Worm (Caenorhabditis elegans) whole organism, L3 larva: ENCODE results near the gene fbxa-75.

ENCODE experiments used
- R02D3.7 ChIP-seq: fragments of 150-350 bp; optimal IDR thresholded peaks from 2 replicates; lab custom pipeline; 2014; ENCODE audit warnings: missing biosample characterization, missing genetic modification characterization
- ZK546.5 ChIP-seq: sonication (generic microtip); optimal IDR thresholded peaks from 2 replicates; lab custom pipeline; 2017; ENCODE audit warnings: missing biosample characterization, missing genetic modification characterization
- aly-2 ChIP-seq: fragments of 150-350 bp; optimal IDR thresholded peaks from 2 replicates; lab custom pipeline; 2014; ENCODE audit warnings: missing biosample characterization, missing genetic modification characterization
- ama-1 ChIP-seq: fragments of 150-350 bp; optimal IDR thresholded peaks from 2 replicates; lab custom pipeline; 2018
- ceh-16 ChIP-seq: sonication (generic microtip); optimal IDR thresholded peaks from 2 replicates; lab custom pipeline; 2017; ENCODE audit warnings: missing biosample characterization, missing genetic modification characterization
- ceh-28 ChIP-seq: fragments of 150-350 bp; optimal IDR thresholded peaks from 2 replicates; lab custom pipeline; 2014; ENCODE audit warnings: missing biosample characterization, missing genetic modification reagents, missing genetic modification characterization
- ceh-82 ChIP-seq: fragments of 150-350 bp; optimal IDR thresholded peaks from 2 replicates; lab custom pipeline; 2014; ENCODE audit warnings: missing biosample characterization, missing genetic modification characterization
- daf-12 ChIP-seq: fragments of 150-350 bp; optimal IDR thresholded peaks from 2 replicates; lab custom pipeline; 2014; ENCODE audit warnings: missing biosample characterization, missing genetic modification reagents, missing genetic modification characterization
- egl-27 ChIP-seq: sonication (generic microtip); optimal IDR thresholded peaks from 4 replicates; lab custom pipeline; 2017; ENCODE audit warnings: missing biosample characterization, missing genetic modification reagents, missing genetic modification characterization
- elt-1 ChIP-seq: fragments of 150-350 bp; optimal IDR thresholded peaks from 2 replicates; lab custom pipeline; 2014; ENCODE audit warnings: missing biosample characterization, missing genetic modification characterization
- elt-2 ChIP-seq: sonication (generic microtip); optimal IDR thresholded peaks from 2 replicates; lab custom pipeline; 2016; ENCODE audit warnings: missing genetic modification reagents, mild to moderate bottlenecking, missing genetic modification characterization, missing compliant biosample characterization
- fkh-10 ChIP-seq: sonication (generic microtip); optimal IDR thresholded peaks from 2 replicates; lab custom pipeline; 2017; ENCODE audit warnings: missing biosample characterization, missing genetic modification reagents, missing genetic modification characterization
- fkh-2 ChIP-seq: fragments of 150-350 bp; optimal IDR thresholded peaks from 2 replicates; lab custom pipeline; 2014; ENCODE audit warnings: missing biosample characterization, missing genetic modification reagents, missing genetic modification characterization
- fos-1 ChIP-seq: fragments of 150-350 bp; optimal IDR thresholded peaks from 2 replicates; lab custom pipeline; 2014; ENCODE audit warnings: missing biosample characterization, missing genetic modification characterization
- hmg-11 ChIP-seq: sonication (generic microtip); optimal IDR thresholded peaks from 2 replicates; lab custom pipeline; 2016; ENCODE audit warnings: missing genetic modification characterization, missing compliant biosample characterization
- jun-1 ChIP-seq: fragments of 150-350 bp; optimal IDR thresholded peaks from 2 replicates; lab custom pipeline; 2014; ENCODE audit warnings: missing biosample characterization, missing genetic modification reagents, missing genetic modification characterization
- lin-39 ChIP-seq: fragments of 150-350 bp; optimal IDR thresholded peaks from 2 replicates; lab custom pipeline; 2018; ENCODE audit warnings: missing biosample characterization, missing genetic modification reagents, missing genetic modification characterization
- mdl-1 ChIP-seq: fragments of 150-350 bp; optimal IDR thresholded peaks from 2 replicates; lab custom pipeline; 2014; ENCODE audit warnings: missing biosample characterization, missing genetic modification characterization
- mml-1 ChIP-seq: fragments of 150-350 bp; sonication (generic microtip); optimal IDR thresholded peaks from 3 replicates; lab custom pipeline; 2014; ENCODE audit warnings: missing biosample characterization, missing genetic modification characterization
- nfya-1 ChIP-seq: sonication (generic microtip); optimal IDR thresholded peaks from 2 replicates; lab custom pipeline; 2017; ENCODE audit warnings: missing genetic modification characterization, mild to moderate bottlenecking, missing compliant biosample characterization, antibody characterized with exemption, moderate library complexity; ENCODE audit not compliant: insufficient read depth
- nhr-11 ChIP-seq: fragments of 150-350 bp; optimal IDR thresholded peaks from 2 replicates; lab custom pipeline; 2014; ENCODE audit warnings: missing biosample characterization, missing genetic modification characterization
- nhr-12 ChIP-seq: fragments of 150-350 bp; optimal IDR thresholded peaks from 2 replicates; lab custom pipeline; 2014; ENCODE audit warnings: missing biosample characterization, missing genetic modification characterization
- nhr-237 ChIP-seq: fragments of 150-350 bp; optimal IDR thresholded peaks from 2 replicates; lab custom pipeline; 2014; ENCODE audit warnings: missing biosample characterization, missing genetic modification characterization
- nhr-25 ChIP-seq: sonication (generic microtip); optimal IDR thresholded peaks from 2 replicates; lab custom pipeline; 2017; ENCODE audit warnings: missing biosample characterization, missing genetic modification characterization
- nhr-67 ChIP-seq: fragments of 150-350 bp; optimal IDR thresholded peaks from 2 replicates; lab custom pipeline; 2014; ENCODE audit warnings: missing biosample characterization, missing genetic modification characterization
- pha-4 ChIP-seq: fragments of 150-350 bp; optimal IDR thresholded peaks from 2 replicates; lab custom pipeline; 2014; ENCODE audit warnings: missing biosample characterization, missing genetic modification reagents, missing genetic modification characterization
- pqm-1 ChIP-seq: fragments of 150-350 bp; optimal IDR thresholded peaks from 2 replicates; lab custom pipeline; 2017; ENCODE audit warnings: missing biosample characterization, missing genetic modification characterization, inconsistent platforms
- sea-2 ChIP-seq: fragments of 150-350 bp; sonication (generic microtip); optimal IDR thresholded peaks from 4 replicates; lab custom pipeline; 2014; ENCODE audit warnings: missing biosample characterization, missing genetic modification reagents, missing genetic modification characterization
- skn-1 ChIP-seq: fragments of 150-350 bp; optimal IDR thresholded peaks from 2 replicates; lab custom pipeline; 2014; ENCODE audit warnings: missing biosample characterization, missing genetic modification characterization
- snpc-4 ChIP-seq: fragments of 150-350 bp; optimal IDR thresholded peaks from 2 replicates; lab custom pipeline; 2014; ENCODE audit warnings: missing biosample characterization, missing genetic modification characterization
- tbx-2 ChIP-seq: sonication (generic microtip); optimal IDR thresholded peaks from 2 replicates; lab custom pipeline; 2016; ENCODE audit warnings: mild to moderate bottlenecking, missing genetic modification characterization, missing compliant biosample characterization
- unc-62 ChIP-seq: fragments of 150-350 bp; sonication (generic microtip); optimal IDR thresholded peaks from 4 replicates; lab custom pipeline; 2014; ENCODE audit warnings: missing biosample characterization, missing genetic modification reagents, missing genetic modification characterization
- ztf-11 ChIP-seq: fragments of 150-350 bp; optimal IDR thresholded peaks from 2 replicates; lab custom pipeline; 2014; ENCODE audit warnings: missing biosample characterization, missing genetic modification characterization

The fbxa-75 gene

ce11 chrIII:1273655-1274328, 29.7 kb upstream of the fbxa-75 start, which contains the start of gene fbxa-29:
Gene fbxa-29, minus strand, starts transcription at chrIII:1273705.
- TF ChIP-seq elt-2, result peak; percentile 72
- no peak for TF ChIP-seq mml-1 (tag; lab: Kevin White, UChicago)
- TF ChIP-seq pqm-1 (tag; lab: Kevin White, UChicago), result peak; percentile 58

- TF ChIP-seq elt-2 (peak; percentile 6), pha-4 (tag; lab: Kevin White, UChicago) (no peak)
- TF ChIP-seq, all 47 proteins: peak for 1
Observed at ce11 chrIII:1275513-1275912, 28.0 kb upstream of the fbxa-75 start, which contains the start of gene fbxa-30. Gene fbxa-30, minus strand, starts transcription at chrIII:1275613.

ce11 chrIII:1279197-1279596, 24.3 kb upstream of the fbxa-75 start:
- TF ChIP-seq pha-4 (tag; lab: Kevin White, UChicago) (peak; percentile 95), mdl-1 (no peak), ceh-28 (tag; lab: Kevin White, UChicago) (peak; percentile 42), jun-1 (peak; percentile 89), unc-62 (no peak), R02D3.7 (tag; lab: Kevin White, UChicago) (no peak), egl-27 (peak; percentile 45), pqm-1 (tag; lab: Kevin White, UChicago) (peak; percentile 98), elt-2 (peak; percentile 99), fos-1 (no peak), ZK546.5 (tag; lab: Kevin White, UChicago) (no peak), sea-2 (no peak), fkh-10 (no peak), nfya-1 (no peak), tbx-2 (tag; lab: Kevin White, UChicago) (no peak), fkh-2 (tag; lab: Kevin White, UChicago) (no peak)

- TF ChIP-seq elt-1 (tag; lab: Kevin White, UChicago), result no peak
- TF ChIP-seq daf-12 (tag; lab: Kevin White, UChicago), result no peak
- no peak for TF ChIP-seq skn-1 (tag; lab: Kevin White, UChicago)
- peak; percentile 92 for TF ChIP-seq pha-4 (tag; lab: Kevin White, UChicago)
- TF ChIP-seq snpc-4 (tag; lab: Kevin White, UChicago), result no peak
- no peak for TF ChIP-seq hmg-11 (tag; lab: Kevin White, UChicago)
- no peak for TF ChIP-seq mml-1 (tag; lab: Kevin White, UChicago)
- TF ChIP-seq ZK546.5 (tag; lab: Kevin White, UChicago), result no peak
- TF ChIP-seq ceh-28 (tag; lab: Kevin White, UChicago), result peak; percentile 74
- no peak for TF ChIP-seq fkh-2 (tag; lab: Kevin White, UChicago)
- TF ChIP-seq ceh-82 (tag; lab: Kevin White, UChicago), result no peak
- no peak for TF ChIP-seq pqm-1 (tag; lab: Kevin White, UChicago)
- no peak for TF ChIP-seq lin-39 (tag; lab: Kevin White, UChicago)
- TF ChIP-seq ztf-11 (tag; lab: Kevin White, UChicago), result no peak
- no peak for TF ChIP-seq nhr-12 (tag; lab: Kevin White, UChicago)
- TF ChIP-seq nfya-1, result peak; percentile 27
- TF ChIP-seq unc-62, result no peak
- no peak for TF ChIP-seq jun-1
Observed at ce11 chrIII:1284584-1285046, 18.9 kb upstream of the fbxa-75 start, which contains the start of gene fbxa-37. Gene fbxa-37, plus strand, starts transcription at chrIII:1284996.

- no peak for TF ChIP-seq nhr-67 (tag; lab: Kevin White, UChicago)
- TF ChIP-seq ceh-28 (tag; lab: Kevin White, UChicago), result no peak
- no peak for TF ChIP-seq skn-1 (tag; lab: Kevin White, UChicago)
- no peak for TF ChIP-seq ceh-16 (tag; lab: Kevin White, UChicago)
- TF ChIP-seq nhr-237, result no peak
- no peak for TF ChIP-seq mml-1 (tag; lab: Kevin White, UChicago)
- TF ChIP-seq nhr-11 (tag; lab: Kevin White, UChicago), result no peak
- no peak for TF ChIP-seq mdl-1
- no peak for TF ChIP-seq nfya-1
- TF ChIP-seq aly-2, result no peak
- TF ChIP-seq egl-27, result no peak
- TF ChIP-seq nhr-25 (tag; lab: Kevin White, UChicago), result no peak
- no peak for TF ChIP-seq ama-1 (lab: Kevin White, UChicago)
- TF ChIP-seq snpc-4 (tag; lab: Kevin White, UChicago), result no peak
- no peak for TF ChIP-seq sea-2
- TF ChIP-seq R02D3.7 (tag; lab: Kevin White, UChicago), result no peak
Observed at ce11 chrIII:1288473-1289056, 14.9 kb upstream of the fbxa-75 start, which contains the start of gene fbxa-50. Gene fbxa-50, minus strand, starts transcription at chrIII:1288523.
